Fruit fly (Drosophila melanogaster) whole organism, adult: Measurements from ENCODE around the gene Pak3.

Experiments used
- CG11617 ChIP-seq: fragments of 200-800 bp; sonication (Bioruptor generic); optimal IDR thresholded peaks from 2 replicates; lab custom pipeline; 2017; ENCODE audit warnings: mild to moderate bottlenecking, missing biosample characterization, missing genetic modification reagents, missing genetic modification characterization
- CG12768 ChIP-seq: fragments of 200-800 bp; sonication (Bioruptor generic); optimal IDR thresholded peaks from 2 replicates; lab custom pipeline; 2017; ENCODE audit warnings: missing biosample characterization, missing genetic modification characterization, mild to moderate bottlenecking, moderate library complexity, missing genetic modification reagents
- CG14711 ChIP-seq: fragments of 200-800 bp; sonication (Bioruptor generic); optimal IDR thresholded peaks from 2 replicates; lab custom pipeline; 2018; ENCODE audit warnings: missing biosample characterization, mild to moderate bottlenecking, missing genetic modification characterization, moderate library complexity
- CG1620 ChIP-seq: fragments of 200-800 bp; sonication (Bioruptor generic); optimal IDR thresholded peaks from 2 replicates; lab custom pipeline; 2016; ENCODE audit warnings: missing biosample characterization, missing genetic modification characterization
- CG33017 ChIP-seq: fragments of 200-800 bp; sonication (Bioruptor generic); optimal IDR thresholded peaks from 2 replicates; lab custom pipeline; 2018; ENCODE audit warnings: missing biosample characterization, mild to moderate bottlenecking, missing genetic modification characterization, moderate library complexity
- CG5204 ChIP-seq: fragments of 200-800 bp; sonication (Bioruptor generic); optimal IDR thresholded peaks from 2 replicates; lab custom pipeline; 2016; ENCODE audit warnings: missing biosample characterization, missing genetic modification characterization
- CG7045 ChIP-seq: fragments of 200-800 bp; sonication (Bioruptor generic); optimal IDR thresholded peaks from 2 replicates; lab custom pipeline; 2017; ENCODE audit warnings: missing biosample characterization, mild to moderate bottlenecking, missing genetic modification characterization
- CG7101 ChIP-seq: fragments of 200-800 bp; sonication (Bioruptor generic); optimal IDR thresholded peaks from 2 replicates; lab custom pipeline; 2018; ENCODE audit warnings: missing biosample characterization, mild to moderate bottlenecking, missing genetic modification characterization, moderate library complexity
- Clk ChIP-seq: fragments of 200-800 bp; sonication (Bioruptor generic); optimal IDR thresholded peaks from 2 replicates; lab custom pipeline; 2017; ENCODE audit warnings: missing biosample characterization, missing genetic modification characterization
- Crg-1 ChIP-seq: fragments of 200-800 bp; sonication (Bioruptor generic); optimal IDR thresholded peaks from 2 replicates; lab custom pipeline; 2016; ENCODE audit warnings: missing biosample characterization, missing genetic modification characterization
- Hr96 ChIP-seq: fragments of 200-800 bp; sonication (Bioruptor generic); optimal IDR thresholded peaks from 2 replicates; lab custom pipeline; 2016; ENCODE audit warnings: missing biosample characterization, missing genetic modification characterization
- Mnt ChIP-seq: fragments of 200-800 bp; sonication (Bioruptor generic); optimal IDR thresholded peaks from 2 replicates; lab custom pipeline; 2016; ENCODE audit warnings: missing biosample characterization, mild to moderate bottlenecking, missing genetic modification characterization
- bab1 ChIP-seq: fragments of 200-800 bp; sonication (Bioruptor generic); optimal IDR thresholded peaks from 3 replicates; lab custom pipeline; 2019; ENCODE audit warnings: missing biosample characterization, mild to moderate bottlenecking, missing genetic modification characterization, moderate library complexity
- cic ChIP-seq: fragments of 200-800 bp; sonication (Bioruptor generic); optimal IDR thresholded peaks from 2 replicates; lab custom pipeline; 2017; ENCODE audit warnings: missing biosample characterization, mild to moderate bottlenecking, missing genetic modification characterization, moderate library complexity
- cnc ChIP-seq, 2 experiments: fragments of >200 bp; optimal IDR thresholded peaks; 2 replicates each; lab custom pipeline; 2017
- kay ChIP-seq: fragments of 200-800 bp; sonication (Bioruptor generic); peaks from one replicate; lab custom pipeline; 2016; ENCODE audit warnings: missing biosample characterization, missing genetic modification characterization, borderline replicate concordance
- ovo ChIP-seq: fragments of 200-800 bp; sonication (Bioruptor generic); optimal IDR thresholded peaks from 2 replicates; lab custom pipeline; 2016; ENCODE audit warnings: missing biosample characterization, missing genetic modification characterization
- pad ChIP-seq: fragments of 200-800 bp; sonication (Bioruptor generic); optimal IDR thresholded peaks from 3 replicates; lab custom pipeline; 2017; ENCODE audit warnings: missing biosample characterization, missing genetic modification characterization, mild to moderate bottlenecking, moderate library complexity, missing genetic modification reagents
- tj ChIP-seq: fragments of 200-800 bp; sonication (Bioruptor generic); optimal IDR thresholded peaks from 3 replicates; lab custom pipeline; 2017; ENCODE audit warnings: missing biosample characterization, mild to moderate bottlenecking, missing genetic modification characterization, moderate library complexity
- toe ChIP-seq: fragments of 200-800 bp; sonication (Bioruptor generic); optimal IDR thresholded peaks from 2 replicates; lab custom pipeline; 2016; ENCODE audit warnings: missing biosample characterization, missing genetic modification characterization

The Pak3 gene

dm6 chr3R:16416508-16416907 lies 37.1 kb downstream of the Pak3 start:
- TF ChIP-seq Hr96 (GFP tag; lab: Kevin White, UChicago) (no peak), ovo (GFP tag; lab: Kevin White, UChicago) (no peak), pad (GFP tag; lab: Kevin White, UChicago) (no peak), CG1620 (no peak), cic (GFP tag; lab: Kevin White, UChicago) (no peak), CG11617 (GFP tag; lab: Kevin White, UChicago) (no peak), tj (GFP tag; lab: Kevin White, UChicago) (no peak), CG14711 (no peak), Crg-1 (GFP tag; lab: Kevin White, UChicago) (no peak), CG5204 (GFP tag; lab: Kevin White, UChicago) (no peak), CG33017 (tag; lab: Kevin White, UChicago) (no peak), cnc (optimal IDR thresholded peaks at IDR 0.05; lab: Kevin White, UChicago) (no peak), Mnt (no peak), kay (no peak)

- TF ChIP-seq pad (GFP tag; lab: Kevin White, UChicago) (no peak), Mnt (no peak), Hr96 (GFP tag; lab: Kevin White, UChicago) (no peak), ovo (GFP tag; lab: Kevin White, UChicago) (no peak), CG14711 (no peak), CG5204 (GFP tag; lab: Kevin White, UChicago) (no peak)
Observed at dm6 chr3R:16413734-16414133, 39.9 kb downstream of the Pak3 start.

- TF ChIP-seq CG5204 (GFP tag; lab: Kevin White, UChicago), result no peak
- no peak for TF ChIP-seq ovo (GFP tag; lab: Kevin White, UChicago)
- TF ChIP-seq bab1 (GFP tag; lab: Kevin White, UChicago), result no peak
- TF ChIP-seq pad (GFP tag; lab: Kevin White, UChicago), result no peak
- TF ChIP-seq CG12768, result no peak
- TF ChIP-seq Crg-1 (GFP tag; lab: Kevin White, UChicago), result no peak
- TF ChIP-seq CG7045 (GFP tag; lab: Kevin White, UChicago), result no peak
- no peak for TF ChIP-seq Mnt
- TF ChIP-seq CG7101 (tag; lab: Kevin White, UChicago), result no peak
- TF ChIP-seq Clk (GFP tag; lab: Kevin White, UChicago), result no peak
- TF ChIP-seq kay, result no peak
- TF ChIP-seq toe, result no peak
- TF ChIP-seq tj (GFP tag; lab: Kevin White, UChicago), result no peak
- no peak for TF ChIP-seq Hr96 (GFP tag; lab: Kevin White, UChicago)
- no peak for TF ChIP-seq CG14711
- no peak for TF ChIP-seq CG1620
- no peak for TF ChIP-seq cic (GFP tag; lab: Kevin White, UChicago)
- TF ChIP-seq cnc (optimal IDR thresholded peaks at IDR 0.05; lab: Kevin White, UChicago), result no peak
- no peak for TF ChIP-seq CG33017 (tag; lab: Kevin White, UChicago)
- no peak for TF ChIP-seq CG11617 (GFP tag; lab: Kevin White, UChicago)
Observed at dm6 chr3R:16410706-16411105, 42.9 kb downstream of the Pak3 start.

dm6 chr3R:16408434-16408833 lies 45.2 kb downstream of the Pak3 start:
- TF ChIP-seq Hr96 (GFP tag; lab: Kevin White, UChicago) (no peak), CG7101 (tag; lab: Kevin White, UChicago) (no peak), CG5204 (GFP tag; lab: Kevin White, UChicago) (no peak), CG1620 (no peak), ovo (GFP tag; lab: Kevin White, UChicago) (no peak), toe (no peak), CG14711 (no peak), CG7045 (GFP tag; lab: Kevin White, UChicago) (no peak), Mnt (no peak), CG12768 (no peak), Crg-1 (GFP tag; lab: Kevin White, UChicago) (no peak), tj (GFP tag; lab: Kevin White, UChicago) (no peak), bab1 (GFP tag; lab: Kevin White, UChicago) (no peak), cnc (optimal IDR thresholded peaks at IDR 0.05; lab: Kevin White, UChicago) (no peak), cic (GFP tag; lab: Kevin White, UChicago) (no peak)

DNA sequence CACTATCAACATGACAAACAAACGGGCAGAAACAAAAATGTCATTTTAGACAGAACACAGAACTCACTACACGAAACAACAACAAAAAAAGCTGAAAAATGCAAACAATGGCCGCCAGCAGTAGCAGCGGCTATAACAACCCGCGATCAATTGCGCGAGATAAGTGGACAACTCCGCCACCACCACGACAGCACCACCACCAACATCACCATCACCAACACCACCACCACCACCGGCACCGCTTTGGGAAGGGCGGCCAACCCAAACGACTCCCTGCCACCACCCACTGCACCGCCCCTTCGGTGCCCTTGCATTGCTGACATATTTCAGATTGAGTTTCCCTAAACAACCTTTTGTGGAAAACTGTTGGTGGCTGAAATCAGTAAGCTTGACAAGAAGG lies 47.0 kb downstream of the Pak3 start:
- TF ChIP-seq Crg-1 (GFP tag; lab: Kevin White, UChicago), result no peak
- no peak for TF ChIP-seq cic (GFP tag; lab: Kevin White, UChicago)
- no peak for TF ChIP-seq bab1 (GFP tag; lab: Kevin White, UChicago)
- no peak for TF ChIP-seq kay
- TF ChIP-seq cnc (optimal IDR thresholded peaks at IDR 0.05; lab: Kevin White, UChicago), result no peak
- no peak for TF ChIP-seq Hr96 (GFP tag; lab: Kevin White, UChicago)
- TF ChIP-seq Mnt, result no peak
- TF ChIP-seq ovo (GFP tag; lab: Kevin White, UChicago), result no peak
- TF ChIP-seq CG11617 (GFP tag; lab: Kevin White, UChicago), result no peak
- TF ChIP-seq tj (GFP tag; lab: Kevin White, UChicago), result no peak
- no peak for TF ChIP-seq CG7045 (GFP tag; lab: Kevin White, UChicago)
- TF ChIP-seq CG5204 (GFP tag; lab: Kevin White, UChicago), result no peak
- TF ChIP-seq CG12768, result no peak
- TF ChIP-seq CG33017 (tag; lab: Kevin White, UChicago), result no peak
- TF ChIP-seq CG1620, result no peak
- TF ChIP-seq CG7101 (tag; lab: Kevin White, UChicago), result no peak
- TF ChIP-seq toe, result no peak
- TF ChIP-seq CG14711, result no peak

- TF ChIP-seq bab1 (GFP tag; lab: Kevin White, UChicago) (no peak), CG1620 (no peak), kay (no peak), cnc (optimal IDR thresholded peaks at IDR 0.05; lab: Kevin White, UChicago) (no peak), CG11617 (GFP tag; lab: Kevin White, UChicago) (no peak), ovo (GFP tag; lab: Kevin White, UChicago) (no peak), tj (GFP tag; lab: Kevin White, UChicago) (no peak), Clk (GFP tag; lab: Kevin White, UChicago) (no peak)
Observed at dm6 chr3R:16403734-16404057, 49.9 kb downstream of the Pak3 start.
